Fruit fly (Drosophila melanogaster): ENCODE results near the gene Inx7.

Gene Inx7

dm6 chrX:6993350-6993749 is at the start of gene Inx7:
Gene Inx7, minus strand, starts transcription at chrX:6993612.
- TF ChIP-seq OdsH (GFP tag; optimal IDR thresholded peaks at IDR 0.05): no peak

dm6 chrX:7040205-7040866 is 46.9 kb upstream of the Inx7 start, which contains the start of gene CG14427:
Gene CG14427, plus strand, starts transcription at chrX:7040603.
- TF ChIP-seq pan (optimal IDR thresholded peaks at IDR 0.05) (no peak), CrebA (GFP tag; optimal IDR thresholded peaks at IDR 0.05; ENCODE audit: borderline replicate concordance) (no peak), OdsH (GFP tag; optimal IDR thresholded peaks at IDR 0.05) (no peak), Hnf4 (GFP tag; optimal IDR thresholded peaks at IDR 0.05) (no peak), h (GFP tag; optimal IDR thresholded peaks at IDR 0.05) (no peak), Dfd (GFP tag; optimal IDR thresholded peaks at IDR 0.05) (no peak), HLH106 (tag; optimal IDR thresholded peaks at IDR 0.05) (no peak), tai (GFP tag; optimal IDR thresholded peaks at IDR 0.05) (no peak), rgr (GFP tag; optimal IDR thresholded peaks at IDR 0.05) (no peak), sv (GFP tag; optimal IDR thresholded peaks at IDR 0.05) (no peak), GATAd (GFP tag; optimal IDR thresholded peaks at IDR 0.05) (no peak), foxo (GFP tag; optimal IDR thresholded peaks at IDR 0.05) (no peak), Myc (optimal IDR thresholded peaks at IDR 0.05) (no peak), usp (GFP tag; optimal IDR thresholded peaks at IDR 0.05) (no peak), sage (GFP tag; optimal IDR thresholded peaks at IDR 0.05) (no peak), jim (GFP tag; optimal IDR thresholded peaks at IDR 0.05) (no peak), psq (GFP tag; optimal IDR thresholded peaks at IDR 0.05) (no peak), Vsx2 (GFP tag; optimal IDR thresholded peaks at IDR 0.05; ENCODE audit: partially characterized antibody) (no peak), dsf (GFP tag; optimal IDR thresholded peaks at IDR 0.05; ENCODE audit: borderline replicate concordance) (no peak), lola (GFP tag; optimal IDR thresholded peaks at IDR 0.05) (no peak)

- TF ChIP-seq OdsH (GFP tag; optimal IDR thresholded peaks at IDR 0.05): no peak
- no peak for TF ChIP-seq jim (GFP tag; optimal IDR thresholded peaks at IDR 0.05)
- no peak for TF ChIP-seq sage (GFP tag; optimal IDR thresholded peaks at IDR 0.05)
- no peak for TF ChIP-seq psq (GFP tag; optimal IDR thresholded peaks at IDR 0.05)
- TF ChIP-seq CrebA (GFP tag; optimal IDR thresholded peaks at IDR 0.05; ENCODE audit: borderline replicate concordance): no peak
- TF ChIP-seq Dfd (GFP tag; optimal IDR thresholded peaks at IDR 0.05): no peak
- no peak for TF ChIP-seq sv (GFP tag; optimal IDR thresholded peaks at IDR 0.05)
- TF ChIP-seq dsf (GFP tag; optimal IDR thresholded peaks at IDR 0.05; ENCODE audit: borderline replicate concordance): no peak
- no peak for TF ChIP-seq Vsx2 (GFP tag; optimal IDR thresholded peaks at IDR 0.05; ENCODE audit: partially characterized antibody)
- TF ChIP-seq foxo (GFP tag; optimal IDR thresholded peaks at IDR 0.05): no peak
- no peak for TF ChIP-seq Jra (GFP tag; optimal IDR thresholded peaks at IDR 0.05)
- TF ChIP-seq Sp1 (GFP tag; optimal IDR thresholded peaks at IDR 0.05): no peak
- TF ChIP-seq br (GFP tag; optimal IDR thresholded peaks at IDR 0.05): no peak
- no peak for TF ChIP-seq GATAd (GFP tag; optimal IDR thresholded peaks at IDR 0.05)
Observed at dm6 chrX:7037061-7037460, 43.6 kb upstream of the Inx7 start.

- TF ChIP-seq psq (GFP tag; optimal IDR thresholded peaks at IDR 0.05) (no peak), h (GFP tag; optimal IDR thresholded peaks at IDR 0.05) (no peak), Abd-B (GFP tag; optimal IDR thresholded peaks at IDR 0.05) (no peak), Hnf4 (GFP tag; optimal IDR thresholded peaks at IDR 0.05) (no peak)
Observed at dm6 chrX:7034892-7035291, 41.5 kb upstream of the Inx7 start.

- TF ChIP-seq pan (optimal IDR thresholded peaks at IDR 0.05): peak; percentile 53
- no peak for TF ChIP-seq dl (GFP tag; optimal IDR thresholded peaks at IDR 0.05; ENCODE audit: insufficient read depth in 1 of 2, partially characterized antibody in 2 of 2)
- TF ChIP-seq foxo (GFP tag; optimal IDR thresholded peaks at IDR 0.05): peak; percentile 8 to 78
- peak; percentile 5 for TF ChIP-seq Jra (GFP tag; optimal IDR thresholded peaks at IDR 0.05)
- peak; percentile 48 for TF ChIP-seq Myc (optimal IDR thresholded peaks at IDR 0.05)
- TF ChIP-seq dsf (GFP tag; optimal IDR thresholded peaks at IDR 0.05; ENCODE audit: borderline replicate concordance): no peak
- TF ChIP-seq OdsH (GFP tag; optimal IDR thresholded peaks at IDR 0.05): no peak
- TF ChIP-seq tai (GFP tag; optimal IDR thresholded peaks at IDR 0.05): peak; percentile 68
- TF ChIP-seq rgr (GFP tag; optimal IDR thresholded peaks at IDR 0.05): peak; percentile 34
- TF ChIP-seq ey (GFP tag; optimal IDR thresholded peaks at IDR 0.05): peak; percentile 69
- TF ChIP-seq brk (GFP tag; optimal IDR thresholded peaks at IDR 0.05): no peak
- peak; percentile 10 for TF ChIP-seq br (GFP tag; optimal IDR thresholded peaks at IDR 0.05)
- peak; percentile 43 for TF ChIP-seq fru (GFP tag; optimal IDR thresholded peaks at IDR 0.05)
- peak; percentile 0 for TF ChIP-seq Hr83 (GFP tag; optimal IDR thresholded peaks at IDR 0.05; ENCODE audit: poor library complexity, severe bottlenecking)
- TF ChIP-seq woc (GFP tag; optimal IDR thresholded peaks at IDR 0.05): peak; percentile 90
- peak; percentile 22 for TF ChIP-seq h (GFP tag; optimal IDR thresholded peaks at IDR 0.05)
- TF ChIP-seq Hnf4 (GFP tag; optimal IDR thresholded peaks at IDR 0.05): peak; percentile 57
- TF ChIP-seq jim (GFP tag; optimal IDR thresholded peaks at IDR 0.05): no peak
- no peak for TF ChIP-seq lola (GFP tag; optimal IDR thresholded peaks at IDR 0.05)
- TF ChIP-seq psq (GFP tag; optimal IDR thresholded peaks at IDR 0.05): no peak
- TF ChIP-seq CG9705 (GFP tag; optimal IDR thresholded peaks at IDR 0.05): no peak
- peak; percentile 66 for TF ChIP-seq sv (GFP tag; optimal IDR thresholded peaks at IDR 0.05)
- no peak for TF ChIP-seq Rel (GFP tag; optimal IDR thresholded peaks at IDR 0.05)
- peak; percentile 8 for TF ChIP-seq Rel (tag; optimal IDR thresholded peaks at IDR 0.05)
- peak; percentile 5 for TF ChIP-seq Sp1 (GFP tag; optimal IDR thresholded peaks at IDR 0.05)
- no peak for TF ChIP-seq CrebA (GFP tag; optimal IDR thresholded peaks at IDR 0.05; ENCODE audit: borderline replicate concordance)
- peak; percentile 38 for TF ChIP-seq HLH106 (tag; optimal IDR thresholded peaks at IDR 0.05)
Observed at dm6 chrX:7014931-7015428, 21.6 kb upstream of the Inx7 start.
